Worm (Caenorhabditis elegans) whole organism, early embryonic: ENCODE measurements around the gene F42G2.7.

Source experiments
- B0310.2 ChIP-seq: sonication (generic microtip); optimal IDR thresholded peaks from 2 replicates; lab custom pipeline; 2016; ENCODE audit warnings: mild to moderate bottlenecking, missing genetic modification characterization, missing compliant biosample characterization
- F13C5.2 ChIP-seq: sonication (generic microtip); optimal IDR thresholded peaks from 2 replicates; lab custom pipeline; 2017; ENCODE audit warnings: mild to moderate bottlenecking, missing genetic modification characterization, inconsistent platforms, missing compliant biosample characterization
- aly-1 ChIP-seq: sonication (generic microtip); optimal IDR thresholded peaks from 2 replicates; lab custom pipeline; 2016; ENCODE audit warnings: missing genetic modification characterization, missing compliant biosample characterization
- ama-1 ChIP-seq: fragments of 150-350 bp; optimal IDR thresholded peaks from 2 replicates; lab custom pipeline; 2014
- ceh-13 ChIP-seq: fragments of 200-800 bp; sonication (Bioruptor generic); optimal IDR thresholded peaks from 2 replicates; lab custom pipeline; 2018; ENCODE audit warnings: mild to moderate bottlenecking, missing genetic modification characterization, missing compliant biosample characterization
- ceh-36 ChIP-seq: sonication (generic microtip); optimal IDR thresholded peaks from 2 replicates; lab custom pipeline; 2016; ENCODE audit warnings: missing genetic modification characterization, inconsistent platforms, missing compliant biosample characterization
- ets-7 ChIP-seq: sonication (generic microtip); optimal IDR thresholded peaks from 2 replicates; lab custom pipeline; 2016; ENCODE audit warnings: missing genotype, missing genetic modification characterization, missing compliant biosample characterization
- flt-1 ChIP-seq: fragments of 200-800 bp; sonication (Bioruptor generic); IDR thresholded peaks from 2 replicates; pipeline ENCODE4 v1.3.6; 2022; ENCODE audit warnings: missing genetic modification characterization, missing compliant biosample characterization
- hmbx-1 ChIP-seq: sonication (generic microtip); optimal IDR thresholded peaks from 2 replicates; lab custom pipeline; 2016; ENCODE audit warnings: mild to moderate bottlenecking, missing genetic modification characterization, missing compliant biosample characterization
- hmg-4 ChIP-seq: fragments of 200-800 bp; sonication (Bioruptor generic); optimal IDR thresholded peaks from 2 replicates; lab custom pipeline; 2018; ENCODE audit warnings: mild to moderate bottlenecking, missing genetic modification characterization, missing compliant biosample characterization
- hnd-1 ChIP-seq: sonication (generic microtip); optimal IDR thresholded peaks from 2 replicates; lab custom pipeline; 2016; ENCODE audit warnings: missing genetic modification characterization, missing compliant biosample characterization
- pes-1 ChIP-seq: fragments of 200-800 bp; sonication (Bioruptor generic); IDR thresholded peaks from 2 replicates; pipeline ENCODE4 v1.3.6; 2022; ENCODE audit warnings: missing genetic modification reagents, missing genetic modification characterization, missing compliant biosample characterization
- scrt-1 ChIP-seq: fragments of 200-800 bp; sonication (Bioruptor generic); IDR thresholded peaks from 2 replicates; pipeline ENCODE4 v1.3.6; 2022; ENCODE audit warnings: missing genetic modification characterization, missing compliant biosample characterization
- sea-1 ChIP-seq: fragments of 200-800 bp; sonication (Bioruptor generic); conservative IDR thresholded peaks from 2 replicates; pipeline ENCODE4 v1.3.6; 2022; ENCODE audit warnings: missing genetic modification characterization, missing compliant biosample characterization
- tbx-11 ChIP-seq: fragments of 200-800 bp; sonication (Bioruptor generic); IDR thresholded peaks from 2 replicates; pipeline ENCODE4 v1.3.6; 2022; ENCODE audit warnings: missing genetic modification characterization, missing compliant biosample characterization
- tbx-37 ChIP-seq: fragments of 200-800 bp; sonication (Bioruptor generic); conservative IDR thresholded peaks from 2 replicates; pipeline ENCODE4 v1.3.6; 2022; ENCODE audit warnings: missing genetic modification reagents, missing genetic modification characterization, missing compliant biosample characterization
- tra-4 ChIP-seq: sonication (generic microtip); optimal IDR thresholded peaks from 2 replicates; lab custom pipeline; 2017; ENCODE audit warnings: missing genetic modification characterization, missing compliant biosample characterization

F42G2.7 gene

ce11 chrII:2417889-2418288 is at the start of gene F42G2.7, which contains the start of gene F42G2.5:
TSS of gene F42G2.7 (plus strand) at chrII:2418158.
TSS of gene F42G2.5 (minus strand) at chrII:2417989.
- TF ChIP-seq hmbx-1 (tag; lab: Kevin White, UChicago) (no peak), tbx-37 (GFP tag; lab: Robert Waterston, UW) (no peak), ceh-36 (tag; lab: Kevin White, UChicago) (no peak), hmg-4 (GFP tag; lab: Kevin White, UChicago) (no peak), ets-7 (tag; lab: Kevin White, UChicago) (no peak), hnd-1 (tag; lab: Kevin White, UChicago) (no peak), ama-1 (no peak)

ce11 chrII:2368956-2369355 is 49.0 kb upstream of the F42G2.7 start, which contains the start of gene hpo-25:
TSS of gene hpo-25 (plus strand) at chrII:2369256.
- TF ChIP-seq ets-7 (tag; lab: Kevin White, UChicago) (no peak), ama-1 (no peak), sea-1 (GFP tag; lab: Robert Waterston, UW) (no peak), hnd-1 (tag; lab: Kevin White, UChicago) (no peak), ceh-36 (tag; lab: Kevin White, UChicago) (no peak), aly-1 (no peak)

ce11 chrII:2372090-2372489 is 45.9 kb upstream of the F42G2.7 start, which contains the start of gene F16G10.3:
TSS of gene F16G10.3 (plus strand) at chrII:2372390.
- no peak for TF ChIP-seq B0310.2 (tag; lab: Kevin White, UChicago)
- no peak for TF ChIP-seq ets-7 (tag; lab: Kevin White, UChicago)
- TF ChIP-seq tbx-37 (GFP tag; lab: Robert Waterston, UW) = no peak
- no peak for TF ChIP-seq ceh-36 (tag; lab: Kevin White, UChicago)
- TF ChIP-seq hmbx-1 (tag; lab: Kevin White, UChicago) = no peak
- no peak for TF ChIP-seq tra-4 (tag; lab: Kevin White, UChicago)
- TF ChIP-seq F13C5.2 (tag; lab: Kevin White, UChicago) = no peak
- no peak for TF ChIP-seq sea-1 (GFP tag; lab: Robert Waterston, UW)
- no peak for TF ChIP-seq ama-1
- no peak for TF ChIP-seq hmg-4 (GFP tag; lab: Kevin White, UChicago)
- TF ChIP-seq aly-1 = no peak
- no peak for TF ChIP-seq scrt-1 (GFP tag; lab: Robert Waterston, UW)
- no peak for TF ChIP-seq tbx-11 (GFP tag; lab: Robert Waterston, UW)
- no peak for TF ChIP-seq hnd-1 (tag; lab: Kevin White, UChicago)

ce11 chrII:2374973-2375372 is 43.0 kb upstream of the F42G2.7 start, which contains the start of gene F16G10.2:
TSS of gene F16G10.2 (plus strand) at chrII:2375273.
- no peak for TF ChIP-seq aly-1
- TF ChIP-seq hnd-1 (tag; lab: Kevin White, UChicago) = no peak
- TF ChIP-seq hmbx-1 (tag; lab: Kevin White, UChicago) = no peak
- TF ChIP-seq F13C5.2 (tag; lab: Kevin White, UChicago) = no peak
- no peak for TF ChIP-seq sea-1 (GFP tag; lab: Robert Waterston, UW)
- TF ChIP-seq ceh-13 = no peak

- no peak for TF ChIP-seq hmg-4 (GFP tag; lab: Kevin White, UChicago)
- no peak for TF ChIP-seq hnd-1 (tag; lab: Kevin White, UChicago)
- no peak for TF ChIP-seq sea-1 (GFP tag; lab: Robert Waterston, UW)
- no peak for TF ChIP-seq flt-1
- TF ChIP-seq tbx-11 (GFP tag; lab: Robert Waterston, UW) = no peak
- no peak for TF ChIP-seq ceh-13
- TF ChIP-seq ama-1 = no peak
- no peak for TF ChIP-seq scrt-1 (GFP tag; lab: Robert Waterston, UW)
- no peak for TF ChIP-seq aly-1
- no peak for TF ChIP-seq tra-4 (tag; lab: Kevin White, UChicago)
- no peak for TF ChIP-seq ets-7 (tag; lab: Kevin White, UChicago)
- no peak for TF ChIP-seq F13C5.2 (tag; lab: Kevin White, UChicago)
- no peak for TF ChIP-seq B0310.2 (tag; lab: Kevin White, UChicago)
- TF ChIP-seq tbx-37 (GFP tag; lab: Robert Waterston, UW) = no peak
- no peak for TF ChIP-seq pes-1 (GFP tag; lab: Robert Waterston, UW)
- no peak for TF ChIP-seq hmbx-1 (tag; lab: Kevin White, UChicago)
- no peak for TF ChIP-seq ceh-36 (tag; lab: Kevin White, UChicago)
These were observed 40.2 kb upstream of the F42G2.7 start, which contains the start of gene F16G10.6 for ce11 chrII:2377751-2378150. TSS of gene F16G10.6 (minus strand) at chrII:2377851.

ce11 chrII:2378465-2379009 is 39.4 kb upstream of the F42G2.7 start:
- TF ChIP-seq B0310.2 (tag; lab: Kevin White, UChicago) (peak; percentile 43), flt-1 (no peak)

- TF ChIP-seq tbx-37 (GFP tag; lab: Robert Waterston, UW) (no peak), flt-1 (no peak), B0310.2 (tag; lab: Kevin White, UChicago) (no peak)
These were observed 38.3 kb upstream of the F42G2.7 start for ce11 chrII:2379673-2380072.

- TF ChIP-seq tbx-11 (GFP tag; lab: Robert Waterston, UW) (no peak), tbx-37 (GFP tag; lab: Robert Waterston, UW) (no peak), hnd-1 (tag; lab: Kevin White, UChicago) (no peak), scrt-1 (GFP tag; lab: Robert Waterston, UW) (no peak), F13C5.2 (tag; lab: Kevin White, UChicago) (no peak), hmg-4 (GFP tag; lab: Kevin White, UChicago) (no peak), flt-1 (no peak), hmbx-1 (tag; lab: Kevin White, UChicago) (no peak), ets-7 (tag; lab: Kevin White, UChicago) (no peak), ceh-13 (no peak), tra-4 (tag; lab: Kevin White, UChicago) (no peak), ama-1 (no peak), ceh-36 (tag; lab: Kevin White, UChicago) (no peak), aly-1 (no peak), sea-1 (GFP tag; lab: Robert Waterston, UW) (no peak), pes-1 (GFP tag; lab: Robert Waterston, UW) (no peak), B0310.2 (tag; lab: Kevin White, UChicago) (no peak)
These were observed 37.8 kb upstream of the F42G2.7 start, which contains the start of gene F16G10.7 for ce11 chrII:2380174-2380573. TSS of gene F16G10.7 (minus strand) at chrII:2380274.
